Fruit fly (Drosophila melanogaster): ENCODE data around the gene His4r.

Gene His4r

DNA sequence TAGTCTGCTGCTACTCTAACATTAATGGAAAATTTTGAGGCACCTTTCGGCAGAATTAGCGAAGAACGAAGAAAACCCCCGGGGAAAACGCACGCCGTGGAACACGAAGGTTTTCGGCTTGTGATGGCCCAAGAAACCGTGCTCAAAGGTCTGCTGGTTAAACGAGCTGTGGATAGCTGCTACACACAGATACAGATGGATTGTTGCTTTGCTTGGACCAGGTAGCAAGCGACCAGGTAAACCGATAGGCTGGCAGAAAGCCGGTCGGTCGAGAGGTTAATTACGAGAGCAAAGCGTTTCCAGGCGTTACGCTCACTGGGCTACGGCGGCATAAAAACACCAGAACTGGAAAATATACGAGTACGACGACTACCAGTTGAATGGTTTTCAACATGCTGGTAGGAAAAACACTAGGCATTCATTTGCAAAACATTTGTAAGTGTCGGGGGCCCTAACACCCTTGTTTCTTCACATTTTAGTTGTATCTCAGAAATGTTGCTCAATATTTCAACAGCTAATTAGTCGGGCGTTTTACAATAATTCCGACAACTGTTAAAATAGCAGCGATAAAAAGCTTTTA lies 26.8 kb downstream of the His4r start (continued):
- TF ChIP-seq CG30403 (GFP tag; optimal IDR thresholded peaks at IDR 0.05) (no peak), CG10431 (GFP tag; optimal IDR thresholded peaks at IDR 0.05) (no peak), jing (GFP tag; optimal IDR thresholded peaks at IDR 0.05) (no peak), disco-r (GFP tag; optimal IDR thresholded peaks at IDR 0.05) (no peak), gcm (GFP tag; optimal IDR thresholded peaks at IDR 0.05) (peak; percentile 50), B-H2 (GFP tag; optimal IDR thresholded peaks at IDR 0.05) (no peak), CG11695 (GFP tag; IDR thresholded peaks at IDR 0.05) (no peak), ara (GFP tag; IDR thresholded peaks at IDR 0.05) (0 out of 2 replicates have a peak, but pooled peaks have one; percentile 38), Sin3A (optimal IDR thresholded peaks at IDR 0.05) (no peak), rib (GFP tag; IDR thresholded peaks at IDR 0.05) (no peak), ato (GFP tag; IDR thresholded peaks at IDR 0.05; ENCODE audit: partially characterized antibody) (no peak), ase (GFP tag; IDR thresholded peaks at IDR 0.05) (no peak), Jarid2 (GFP tag; optimal IDR thresholded peaks at IDR 0.05) (no peak), CG3726 (GFP tag; IDR thresholded peaks at IDR 0.05) (no peak), CG4730 (GFP tag; IDR thresholded peaks at IDR 0.05) (no peak), tll (GFP tag; optimal IDR thresholded peaks at IDR 0.05) (peak in 1 of 2 experiments; percentile 73), ac (GFP tag; optimal IDR thresholded peaks at IDR 0.05) (no peak), tio (GFP tag; optimal IDR thresholded peaks at IDR 0.05) (no peak), seq (GFP tag; IDR thresholded peaks at IDR 0.05) (no peak), unpg (GFP tag; optimal IDR thresholded peaks at IDR 0.05) (no peak), run (tag; optimal IDR thresholded peaks at IDR 0.05) (no peak), Meics (GFP tag; optimal IDR thresholded peaks at IDR 0.05) (no peak), Nf-YB (GFP tag; optimal IDR thresholded peaks at IDR 0.05) (no peak), Doc3 (GFP tag; IDR thresholded peaks at IDR 0.05; ENCODE audit: partially characterized antibody) (no peak), CG13775 (GFP tag; optimal IDR thresholded peaks at IDR 0.05) (no peak), D19B (GFP tag; optimal IDR thresholded peaks at IDR 0.05) (no peak), sens (GFP tag) (peak; percentile 37), CG14014 (GFP tag; IDR thresholded peaks at IDR 0.05) (no peak), CG31441 (GFP tag; IDR thresholded peaks at IDR 0.05) (no peak), CG17829 (tag; optimal IDR thresholded peaks at IDR 0.05) (no peak), CG11723 (GFP tag; optimal IDR thresholded peaks at IDR 0.05) (no peak), psq (GFP tag; optimal IDR thresholded peaks at IDR 0.05) (no peak), CG12299 (tag; optimal IDR thresholded peaks at IDR 0.05) (no peak), CG6272 (GFP tag; IDR thresholded peaks at IDR 0.05) (no peak), sug (tag; optimal IDR thresholded peaks at IDR 0.05) (no peak), CG15601 (tag; optimal IDR thresholded peaks at IDR 0.05) (no peak), Nf-YC (tag; optimal IDR thresholded peaks at IDR 0.05) (no peak), Lim3 (GFP tag; IDR thresholded peaks at IDR 0.05) (no peak), Awh (GFP tag; IDR thresholded peaks at IDR 0.05) (no peak), sna (GFP tag; IDR thresholded peaks at IDR 0.05; ENCODE audit: partially characterized antibody) (no peak), CG33557 (GFP tag; optimal IDR thresholded peaks at IDR 0.05) (no peak), C15 (GFP tag; IDR thresholded peaks at IDR 0.05) (no peak), CG9797 (GFP tag; optimal IDR thresholded peaks at IDR 0.05) (no peak), CG1024 (GFP tag; IDR thresholded peaks at IDR 0.05) (no peak), sqz (GFP tag; optimal IDR thresholded peaks at IDR 0.05) (no peak), her (GFP tag; optimal IDR thresholded peaks at IDR 0.05) (no peak), PHDP (tag; optimal IDR thresholded peaks at IDR 0.05) (no peak), so (GFP tag; IDR thresholded peaks at IDR 0.05) (no peak), CG8290 (GFP tag; optimal IDR thresholded peaks at IDR 0.05) (no peak), CG8290 (tag; optimal IDR thresholded peaks at IDR 0.05) (peak in 1 of 2 experiments; percentile 7), CG15011 (GFP tag; optimal IDR thresholded peaks at IDR 0.05) (no peak), CG6813 (GFP tag; optimal IDR thresholded peaks at IDR 0.05) (no peak)
